Worm (Caenorhabditis elegans) whole organism, L2 larva: ENCODE results near the gene C29E4.12.

Source experiments
- C34F6.9 ChIP-seq: fragments of 150-350 bp; optimal IDR thresholded peaks from 2 replicates; lab custom pipeline; 2014; ENCODE audit warnings: missing biosample characterization, missing genetic modification characterization
- R02D3.7 ChIP-seq: fragments of 150-350 bp; optimal IDR thresholded peaks from 2 replicates; lab custom pipeline; 2014; ENCODE audit warnings: missing biosample characterization, missing genetic modification characterization
- Y55F3AM.14 ChIP-seq: fragments of 200-800 bp; sonication (Bioruptor generic); optimal IDR thresholded peaks from 2 replicates; lab custom pipeline; 2018; ENCODE audit warnings: mild to moderate bottlenecking, missing genetic modification characterization, missing compliant biosample characterization
- aly-2 ChIP-seq: fragments of 150-350 bp; optimal IDR thresholded peaks from 2 replicates; lab custom pipeline; 2014; ENCODE audit warnings: missing biosample characterization, missing genetic modification characterization
- ama-1 ChIP-seq: fragments of 150-350 bp; optimal IDR thresholded peaks from 2 replicates; lab custom pipeline; 2018; ENCODE audit warnings: inconsistent platforms
- ceh-82 ChIP-seq: fragments of 150-350 bp; optimal IDR thresholded peaks from 2 replicates; lab custom pipeline; 2014; ENCODE audit warnings: missing biosample characterization, missing genetic modification characterization
- dmd-4 ChIP-seq: sonication (generic microtip); optimal IDR thresholded peaks from 2 replicates; lab custom pipeline; 2017; ENCODE audit warnings: missing biosample characterization, missing genetic modification characterization
- egl-27 ChIP-seq: sonication (generic microtip); optimal IDR thresholded peaks from 3 replicates; lab custom pipeline; 2017; ENCODE audit warnings: missing biosample characterization, missing genetic modification reagents, missing genetic modification characterization
- elt-1 ChIP-seq: fragments of 150-350 bp; optimal IDR thresholded peaks from 2 replicates; lab custom pipeline; 2014; ENCODE audit warnings: missing biosample characterization, missing genetic modification characterization
- lin-13 ChIP-seq: fragments of 150-350 bp; optimal IDR thresholded peaks from 2 replicates; lab custom pipeline; 2014; ENCODE audit warnings: missing biosample characterization, missing genetic modification reagents, missing genetic modification characterization
- lin-39 ChIP-seq: fragments of 150-350 bp; optimal IDR thresholded peaks from 2 replicates; lab custom pipeline; 2014; ENCODE audit warnings: missing biosample characterization, missing genetic modification reagents, missing genetic modification characterization
- lsy-2 ChIP-seq, 2 experiments: fragments of 150-350 bp in 1 of 2; sonication (generic microtip) in 1 of 2; optimal IDR thresholded peaks; 2 replicates each; lab custom pipeline; 2014 to 2017; ENCODE audit warnings: missing biosample characterization in 2 of 2, missing genetic modification characterization in 2 of 2
- mab-5 ChIP-seq: fragments of 150-350 bp; optimal IDR thresholded peaks from 2 replicates; lab custom pipeline; 2014; ENCODE audit warnings: missing biosample characterization, missing genetic modification characterization
- mbf-1 ChIP-seq: sonication (generic microtip); optimal IDR thresholded peaks from 2 replicates; lab custom pipeline; 2017; ENCODE audit warnings: missing biosample characterization, missing genetic modification characterization
- mdl-1 ChIP-seq, 2 experiments: fragments of 150-350 bp in 1 of 2; sonication (generic microtip) in 1 of 2; optimal IDR thresholded peaks; 2 replicates each; lab custom pipeline; 2017; ENCODE audit warnings: missing biosample characterization in 2 of 2, missing genetic modification characterization in 2 of 2
- nhr-10 ChIP-seq: sonication (generic microtip); optimal IDR thresholded peaks from 2 replicates; lab custom pipeline; 2017; ENCODE audit warnings: missing biosample characterization, missing genetic modification characterization
- nhr-129 ChIP-seq: fragments of 150-350 bp; optimal IDR thresholded peaks from 2 replicates; lab custom pipeline; 2014; ENCODE audit warnings: missing biosample characterization, missing genetic modification characterization
- nhr-21 ChIP-seq: fragments of 150-350 bp; optimal IDR thresholded peaks from 2 replicates; lab custom pipeline; 2014; ENCODE audit warnings: missing biosample characterization, missing genetic modification characterization
- nhr-23 ChIP-seq: fragments of 150-350 bp; optimal IDR thresholded peaks from 2 replicates; lab custom pipeline; 2014; ENCODE audit warnings: missing biosample characterization, missing genetic modification reagents, missing genetic modification characterization
- nhr-237 ChIP-seq: fragments of 150-350 bp; optimal IDR thresholded peaks from 2 replicates; lab custom pipeline; 2014; ENCODE audit warnings: missing biosample characterization, missing genetic modification characterization
- nhr-25 ChIP-seq: fragments of 150-350 bp; sonication (generic microtip); optimal IDR thresholded peaks from 3 replicates; lab custom pipeline; 2014; ENCODE audit warnings: missing biosample characterization, missing genetic modification characterization
- nhr-6 ChIP-seq: fragments of 150-350 bp; optimal IDR thresholded peaks from 2 replicates; lab custom pipeline; 2014; ENCODE audit warnings: missing biosample characterization, missing genetic modification characterization
- nhr-77 ChIP-seq: fragments of 150-350 bp; optimal IDR thresholded peaks from 2 replicates; lab custom pipeline; 2014; ENCODE audit warnings: missing biosample characterization, missing genetic modification characterization
- peb-1 ChIP-seq: fragments of 150-350 bp; optimal IDR thresholded peaks from 2 replicates; lab custom pipeline; 2014; ENCODE audit warnings: missing biosample characterization, missing genetic modification characterization
- sem-4 ChIP-seq: fragments of 150-350 bp; optimal IDR thresholded peaks from 2 replicates; lab custom pipeline; 2014; ENCODE audit warnings: missing biosample characterization, missing genetic modification reagents, missing genetic modification characterization
- sma-3 ChIP-seq: sonication (generic microtip); optimal IDR thresholded peaks from 2 replicates; lab custom pipeline; 2016; ENCODE audit warnings: missing genetic modification reagents, missing genetic modification characterization, missing compliant biosample characterization
- sma-9 ChIP-seq, 2 experiments: fragments of 150-350 bp in 1 of 2; sonication (generic microtip) in 1 of 2; optimal IDR thresholded peaks; 2 replicates each; lab custom pipeline; 2014 to 2016; ENCODE audit warnings: missing genetic modification characterization in 2 of 2, mild to moderate bottlenecking in 1 of 2, missing biosample characterization in 1 of 2, missing compliant biosample characterization in 1 of 2, missing genetic modification reagents in 1 of 2, moderate library complexity in 1 of 2
- snpc-4 ChIP-seq: fragments of 150-350 bp; optimal IDR thresholded peaks from 2 replicates; lab custom pipeline; 2014; ENCODE audit warnings: missing biosample characterization, missing genetic modification characterization
- unc-55 ChIP-seq: fragments of 150-350 bp; sonication (generic microtip); optimal IDR thresholded peaks from 3 replicates; lab custom pipeline; 2014; ENCODE audit warnings: missing biosample characterization, missing genetic modification reagents, missing genetic modification characterization
- unc-62 ChIP-seq: fragments of 150-350 bp; optimal IDR thresholded peaks from 2 replicates; lab custom pipeline; 2014; ENCODE audit warnings: missing biosample characterization, missing genetic modification reagents, missing genetic modification characterization
- zag-1 ChIP-seq: fragments of 150-350 bp; optimal IDR thresholded peaks from 2 replicates; lab custom pipeline; 2014; ENCODE audit warnings: missing biosample characterization, missing genetic modification characterization
- ztf-1 ChIP-seq: fragments of 200-800 bp; sonication (Bioruptor generic); conservative IDR thresholded peaks from 2 replicates; pipeline ENCODE4 v1.3.6; 2022; ENCODE audit warnings: missing genetic modification characterization, missing compliant biosample characterization
- ztf-11 ChIP-seq: sonication (generic microtip); optimal IDR thresholded peaks from 2 replicates; lab custom pipeline; 2017; ENCODE audit warnings: missing biosample characterization, missing genetic modification characterization
- ztf-4 ChIP-seq: fragments of 150-350 bp; optimal IDR thresholded peaks from 2 replicates; lab custom pipeline; 2014; ENCODE audit warnings: missing biosample characterization, missing genetic modification characterization

The C29E4.12 gene

ce11 chrIII:7897733-7898132, 43.2 kb upstream of the C29E4.12 start (continued):
- TF ChIP-seq snpc-4 (tag; lab: Kevin White, UChicago) (no peak), nhr-237 (tag; lab: Kevin White, UChicago) (no peak), ztf-11 (tag; lab: Kevin White, UChicago) (no peak), peb-1 (tag; lab: Kevin White, UChicago) (no peak), nhr-25 (peak; percentile 76), nhr-6 (no peak), R02D3.7 (tag; lab: Kevin White, UChicago) (no peak), egl-27 (tag; lab: Kevin White, UChicago) (no peak), ztf-1 (GFP tag; lab: Robert Waterston, UW) (no peak), ztf-4 (no peak), sma-9 (GFP tag; optimal IDR thresholded peaks at IDR 0.05; lab: Kevin White, UChicago) (peak; percentile 73), sma-9 (tag; optimal IDR thresholded peaks at IDR 0.05; lab: Kevin White, UChicago) (no peak)
- TF ChIP-seq, all 48 proteins: peak for 7

- no peak for TF ChIP-seq ama-1 (lab: Kevin White, UChicago)
- TF ChIP-seq Y55F3AM.14 (GFP tag; lab: Kevin White, UChicago) = no peak
- no peak for TF ChIP-seq unc-62 (GFP tag; lab: Kevin White, UChicago)
Measured at ce11 chrIII:7900733-7901132, 40.2 kb upstream of the C29E4.12 start, which contains the start of gene best-24. Gene best-24, plus strand, starts transcription at chrIII:7901033.

- no peak for TF ChIP-seq ztf-11 (tag; lab: Kevin White, UChicago)
- no peak for TF ChIP-seq nhr-10 (tag; lab: Kevin White, UChicago)
- no peak for TF ChIP-seq nhr-129 (tag; lab: Kevin White, UChicago)
- no peak for TF ChIP-seq mab-5 (tag; lab: Kevin White, UChicago)
- no peak for TF ChIP-seq nhr-23
- no peak for TF ChIP-seq peb-1 (tag; lab: Kevin White, UChicago)
- no peak for TF ChIP-seq sma-3 (GFP tag; lab: Kevin White, UChicago)
- TF ChIP-seq dmd-4 (tag; lab: Kevin White, UChicago) = no peak
- no peak for TF ChIP-seq nhr-25
- no peak for TF ChIP-seq unc-55
- TF ChIP-seq nhr-77 (tag; lab: Kevin White, UChicago) = no peak
- TF ChIP-seq, all 48 proteins: peak for 0
Measured at ce11 chrIII:7903427-7903826, 37.5 kb upstream of the C29E4.12 start.

- no peak for TF ChIP-seq nhr-129 (tag; lab: Kevin White, UChicago)
- TF ChIP-seq lin-39 = no peak
- no peak for TF ChIP-seq sem-4 (tag; lab: Kevin White, UChicago)
- peak in 1 of 2 experiments; percentile 6 for TF ChIP-seq lsy-2 (tag; optimal IDR thresholded peaks at IDR 0.05; lab: Kevin White, UChicago)
Measured at ce11 chrIII:7907515-7907914, 33.4 kb upstream of the C29E4.12 start, which contains the start of gene pcp-5. Gene pcp-5, minus strand, starts transcription at chrIII:7907615.

ce11 chrIII:7909263-7909662, 31.7 kb upstream of the C29E4.12 start, which contains the start of gene ZK688.1:
Gene ZK688.1, plus strand, starts transcription at chrIII:7909563.
- TF ChIP-seq aly-2 (no peak), nhr-25 (no peak), snpc-4 (tag; lab: Kevin White, UChicago) (no peak), mdl-1 (tag; optimal IDR thresholded peaks at IDR 0.05; lab: Kevin White, UChicago) (no peak), mbf-1 (tag; lab: Kevin White, UChicago) (no peak), C34F6.9 (tag; lab: Kevin White, UChicago) (no peak), nhr-129 (tag; lab: Kevin White, UChicago) (no peak), sem-4 (tag; lab: Kevin White, UChicago) (no peak), nhr-21 (no peak), ceh-82 (no peak), nhr-10 (tag; lab: Kevin White, UChicago) (no peak), ztf-4 (no peak), elt-1 (tag; lab: Kevin White, UChicago) (no peak), ama-1 (lab: Kevin White, UChicago) (no peak), zag-1 (no peak), lin-13 (GFP tag; lab: Kevin White, UChicago) (no peak), sma-3 (GFP tag; lab: Kevin White, UChicago) (no peak)
